Worm (Caenorhabditis elegans) whole organism, young adult: ENCODE measurements around the gene gpd-3.

ENCODE experiments used
- B0019.2 ChIP-seq: fragments of 200-800 bp; sonication (Bioruptor generic); conservative IDR thresholded peaks from 2 replicates; pipeline ENCODE4 v1.3.6; 2022; ENCODE audit warnings: missing genetic modification reagents, missing genetic modification characterization, missing compliant biosample characterization
- B0035.1 ChIP-seq: sonication (generic microtip); optimal IDR thresholded peaks from 2 replicates; lab custom pipeline; 2016; ENCODE audit warnings: missing genetic modification characterization, mild to moderate bottlenecking, missing compliant biosample characterization, missing genotype, missing genetic modification reagents
- B0261.1 ChIP-seq: sonication (generic microtip); optimal IDR thresholded peaks from 2 replicates; lab custom pipeline; 2016; ENCODE audit warnings: mild to moderate bottlenecking, missing genetic modification characterization, moderate library complexity, missing compliant biosample characterization
- B0336.3 ChIP-seq: fragments of 200-800 bp; sonication (Bioruptor generic); IDR thresholded peaks from 2 replicates; pipeline ENCODE4 v1.3.6; 2022; ENCODE audit warnings: missing genetic modification characterization, missing compliant biosample characterization
- C06A6.2 ChIP-seq: fragments of 200-800 bp; sonication (Bioruptor generic); conservative IDR thresholded peaks from 2 replicates; pipeline ENCODE4 v1.3.6; 2022; ENCODE audit warnings: missing genetic modification characterization, missing compliant biosample characterization
- C17E4.6 ChIP-seq: fragments of 200-800 bp; sonication (Bioruptor generic); IDR thresholded peaks from 2 replicates; pipeline ENCODE4 v1.3.6; 2022; ENCODE audit warnings: missing genetic modification reagents, missing genetic modification characterization, missing compliant biosample characterization
- F33H1.4 ChIP-seq: fragments of 200-800 bp; sonication (Bioruptor generic); IDR thresholded peaks from 2 replicates; pipeline ENCODE4 v1.3.6; 2022; ENCODE audit warnings: missing genetic modification reagents, missing genetic modification characterization, missing compliant biosample characterization
- F37B4.10 ChIP-seq: fragments of 200-800 bp; sonication (Bioruptor generic); IDR thresholded peaks from 2 replicates; pipeline ENCODE4 v1.3.6; 2022; ENCODE audit warnings: missing genetic modification characterization, missing compliant biosample characterization
- F52B5.7 ChIP-seq: sonication (generic microtip); optimal IDR thresholded peaks from 2 replicates; lab custom pipeline; 2016; ENCODE audit warnings: mild to moderate bottlenecking, missing genetic modification characterization, missing compliant biosample characterization
- F57A8.1 ChIP-seq: fragments of 200-800 bp; sonication (Bioruptor generic); optimal IDR thresholded peaks from 2 replicates; lab custom pipeline; 2018; ENCODE audit warnings: mild to moderate bottlenecking, missing genetic modification characterization, moderate library complexity, missing compliant biosample characterization
- F57C9.4 ChIP-seq: sonication (generic microtip); optimal IDR thresholded peaks from 2 replicates; lab custom pipeline; 2017; ENCODE audit warnings: mild to moderate bottlenecking, missing genetic modification characterization, missing compliant biosample characterization
- K12H6.12 ChIP-seq: fragments of 200-800 bp; sonication (Bioruptor generic); optimal IDR thresholded peaks from 2 replicates; lab custom pipeline; 2018; ENCODE audit warnings: mild to moderate bottlenecking, missing genetic modification characterization, missing compliant biosample characterization
- T07F8.4 ChIP-seq: sonication (generic microtip); optimal IDR thresholded peaks from 2 replicates; lab custom pipeline; 2016; ENCODE audit warnings: mild to moderate bottlenecking, missing genetic modification characterization, moderate library complexity, missing compliant biosample characterization
- Y53G8AR.9 ChIP-seq: fragments of 200-800 bp; sonication (Bioruptor generic); conservative IDR thresholded peaks from 2 replicates; pipeline ENCODE4 v1.3.6; 2022; ENCODE audit warnings: missing genetic modification reagents, missing genetic modification characterization, missing compliant biosample characterization
- Y56A3A.18 ChIP-seq: fragments of 200-800 bp; sonication (Bioruptor generic); IDR thresholded peaks from 2 replicates; pipeline ENCODE4 v1.3.6; 2022; ENCODE audit warnings: missing genetic modification reagents, missing genetic modification characterization, missing compliant biosample characterization
- Y95B8A.8 ChIP-seq: fragments of 200-800 bp; sonication (Bioruptor generic); IDR thresholded peaks from 2 replicates; pipeline ENCODE4 v1.3.6; 2022; ENCODE audit warnings: missing genetic modification reagents, missing genetic modification characterization, missing compliant biosample characterization
- ZK185.1 ChIP-seq: sonication (generic microtip); optimal IDR thresholded peaks from 2 replicates; lab custom pipeline; 2016; ENCODE audit warnings: mild to moderate bottlenecking, missing genetic modification characterization, missing compliant biosample characterization; ENCODE audit not compliant: poor library complexity, severe bottlenecking
- attf-3 ChIP-seq: fragments of 200-800 bp; sonication (Bioruptor generic); conservative IDR thresholded peaks from 2 replicates; pipeline ENCODE4 v1.3.6; 2022; ENCODE audit warnings: missing genetic modification reagents, missing genetic modification characterization, missing compliant biosample characterization
- ceh-100 ChIP-seq: fragments of 200-800 bp; sonication (Bioruptor generic); IDR thresholded peaks from 2 replicates; pipeline ENCODE4 v1.3.6; 2022; ENCODE audit warnings: missing genetic modification reagents, missing genetic modification characterization, missing compliant biosample characterization
- ceh-40 ChIP-seq: fragments of 200-800 bp; sonication (Bioruptor generic); IDR thresholded peaks from 2 replicates; pipeline ENCODE4 v1.3.6; 2022; ENCODE audit warnings: missing genetic modification characterization, missing compliant biosample characterization
- ceh-58 ChIP-seq: fragments of 200-800 bp; sonication (Bioruptor generic); IDR thresholded peaks from 2 replicates; pipeline ENCODE4 v1.3.6; 2022; ENCODE audit warnings: missing genetic modification characterization, missing compliant biosample characterization
- dpff-1 ChIP-seq: sonication (generic microtip); optimal IDR thresholded peaks from 2 replicates; lab custom pipeline; 2017; ENCODE audit warnings: mild to moderate bottlenecking, missing genetic modification characterization, missing compliant biosample characterization
- egl-44 ChIP-seq: fragments of 200-800 bp; sonication (Bioruptor generic); IDR thresholded peaks from 2 replicates; pipeline ENCODE4 v1.3.6; 2022; ENCODE audit warnings: missing genetic modification reagents, missing genetic modification characterization, missing compliant biosample characterization
- ekl-4 ChIP-seq: fragments of 200-800 bp; sonication (Bioruptor generic); IDR thresholded peaks from 2 replicates; pipeline ENCODE4 v1.3.6; 2022; ENCODE audit warnings: missing genetic modification reagents, missing genetic modification characterization, missing compliant biosample characterization
- him-1 ChIP-seq: sonication (generic microtip); optimal IDR thresholded peaks from 2 replicates; lab custom pipeline; 2016; ENCODE audit warnings: missing genotype, missing genetic modification reagents, missing genetic modification characterization, missing compliant biosample characterization
- hmg-20 ChIP-seq: fragments of 200-800 bp; sonication (Bioruptor generic); IDR thresholded peaks from 2 replicates; pipeline ENCODE4 v1.3.6; 2022; ENCODE audit warnings: missing genetic modification reagents, missing genetic modification characterization, missing compliant biosample characterization
- lin-26 ChIP-seq: fragments of 200-800 bp; sonication (Bioruptor generic); IDR thresholded peaks from 2 replicates; pipeline ENCODE4 v1.3.6; 2022; ENCODE audit warnings: missing genetic modification reagents, missing genetic modification characterization, missing compliant biosample characterization
- lir-1 ChIP-seq: fragments of 200-800 bp; sonication (Bioruptor generic); conservative IDR thresholded peaks from 2 replicates; pipeline ENCODE4 v1.3.6; 2022; ENCODE audit warnings: missing genetic modification reagents, missing genetic modification characterization, missing compliant biosample characterization
- lsl-1 ChIP-seq: fragments of 200-800 bp; sonication (Bioruptor generic); optimal IDR thresholded peaks from 2 replicates; lab custom pipeline; 2018; ENCODE audit warnings: mild to moderate bottlenecking, missing genetic modification characterization, moderate library complexity, missing compliant biosample characterization
- mel-28 ChIP-seq: sonication (generic microtip); optimal IDR thresholded peaks from 2 replicates; lab custom pipeline; 2016; ENCODE audit warnings: borderline replicate concordance, mild to moderate bottlenecking, missing genetic modification characterization, missing compliant biosample characterization
- mes-4 ChIP-seq: sonication (generic microtip); optimal IDR thresholded peaks from 2 replicates; lab custom pipeline; 2016; ENCODE audit warnings: missing genotype, missing genetic modification characterization, missing compliant biosample characterization
- mxl-1 ChIP-seq: sonication (generic microtip); optimal IDR thresholded peaks from 2 replicates; lab custom pipeline; 2016; ENCODE audit warnings: missing genetic modification characterization, missing compliant biosample characterization
- nfya-1 ChIP-seq: sonication (generic microtip); optimal IDR thresholded peaks from 2 replicates; lab custom pipeline; 2017; ENCODE audit warnings: antibody characterized with exemption, missing compliant biosample characterization, missing genetic modification characterization, borderline replicate concordance; ENCODE audit not compliant: insufficient read depth
- nfya-2 ChIP-seq: fragments of 200-800 bp; sonication (Bioruptor generic); IDR thresholded peaks from 2 replicates; pipeline ENCODE4 v1.3.6; 2022; ENCODE audit warnings: missing genetic modification reagents, missing genetic modification characterization, missing compliant biosample characterization
- nhr-179 ChIP-seq: sonication (generic microtip); optimal IDR thresholded peaks from 2 replicates; lab custom pipeline; 2016; ENCODE audit warnings: mild to moderate bottlenecking, missing genetic modification characterization, missing compliant biosample characterization
- nhr-80 ChIP-seq: sonication (generic microtip); optimal IDR thresholded peaks from 2 replicates; lab custom pipeline; 2016; ENCODE audit warnings: missing genetic modification characterization, missing compliant biosample characterization
- snpc-1.1 ChIP-seq: sonication (generic microtip); optimal IDR thresholded peaks from 2 replicates; lab custom pipeline; 2017; ENCODE audit warnings: missing genetic modification characterization, mild to moderate bottlenecking, missing compliant biosample characterization, antibody characterized with exemption, moderate library complexity, missing genotype, missing genetic modification reagents; ENCODE audit not compliant: insufficient read depth
- snpc-1.3 ChIP-seq: sonication (generic microtip); optimal IDR thresholded peaks from 2 replicates; lab custom pipeline; 2017; ENCODE audit warnings: missing genetic modification characterization, mild to moderate bottlenecking, missing compliant biosample characterization, antibody characterized with exemption, moderate library complexity, missing genotype, missing genetic modification reagents; ENCODE audit not compliant: insufficient read depth
- snpc-4 ChIP-seq, 5 experiments: fragments of 150-350 bp in 1 of 5; sonication (generic microtip) in 4 of 5; optimal IDR thresholded peaks; 2 replicates each; lab custom pipeline; 2014 to 2018; ENCODE audit warnings: missing genetic modification characterization in 5 of 5, missing biosample characterization in 3 of 5, antibody characterized with exemption in 2 of 5, mild to moderate bottlenecking in 2 of 5, missing compliant biosample characterization in 2 of 5, missing genotype in 2 of 5, moderate library complexity in 2 of 5, missing genetic modification reagents in 1 of 5
- sptf-2 ChIP-seq: fragments of 200-800 bp; sonication (Bioruptor generic); optimal IDR thresholded peaks from 2 replicates; lab custom pipeline; 2018; ENCODE audit warnings: mild to moderate bottlenecking, missing genetic modification characterization, missing compliant biosample characterization
- tbx-9 ChIP-seq: sonication (generic microtip); optimal IDR thresholded peaks from 2 replicates; lab custom pipeline; 2016; ENCODE audit warnings: borderline replicate concordance, missing genetic modification characterization, inconsistent platforms, missing compliant biosample characterization
- tlf-1 ChIP-seq: fragments of 200-800 bp; sonication (Bioruptor generic); optimal IDR thresholded peaks from 2 replicates; lab custom pipeline; 2018; ENCODE audit warnings: mild to moderate bottlenecking, missing genetic modification characterization, missing compliant biosample characterization
- unc-130 ChIP-seq: sonication (generic microtip); optimal IDR thresholded peaks from 2 replicates; lab custom pipeline; 2016; ENCODE audit warnings: missing genetic modification reagents, missing genetic modification characterization, missing compliant biosample characterization
- unc-62 ChIP-seq: fragments of 150-350 bp; optimal IDR thresholded peaks from 2 replicates; lab custom pipeline; 2014; ENCODE audit warnings: missing biosample characterization, missing genetic modification reagents, missing genetic modification characterization
- zfh-2 ChIP-seq: fragments of 200-800 bp; sonication (Bioruptor generic); conservative IDR thresholded peaks from 2 replicates; pipeline ENCODE4 v1.3.6; 2022; ENCODE audit warnings: missing genetic modification reagents, missing genetic modification characterization, missing compliant biosample characterization
- zim-3 ChIP-seq: sonication (generic microtip); optimal IDR thresholded peaks from 2 replicates; lab custom pipeline; 2017; ENCODE audit warnings: mild to moderate bottlenecking, missing genetic modification characterization, moderate library complexity, missing compliant biosample characterization
- ztf-18 ChIP-seq: sonication (generic microtip); optimal IDR thresholded peaks from 2 replicates; lab custom pipeline; 2016; ENCODE audit warnings: missing genotype, mild to moderate bottlenecking, missing genetic modification characterization, missing compliant biosample characterization
- ztf-28 ChIP-seq: fragments of 200-800 bp; sonication (Bioruptor generic); IDR thresholded peaks from 2 replicates; pipeline ENCODE4 v1.3.6; 2022; ENCODE audit warnings: missing genetic modification reagents, missing genetic modification characterization, missing compliant biosample characterization

Gene gpd-3

DNA sequence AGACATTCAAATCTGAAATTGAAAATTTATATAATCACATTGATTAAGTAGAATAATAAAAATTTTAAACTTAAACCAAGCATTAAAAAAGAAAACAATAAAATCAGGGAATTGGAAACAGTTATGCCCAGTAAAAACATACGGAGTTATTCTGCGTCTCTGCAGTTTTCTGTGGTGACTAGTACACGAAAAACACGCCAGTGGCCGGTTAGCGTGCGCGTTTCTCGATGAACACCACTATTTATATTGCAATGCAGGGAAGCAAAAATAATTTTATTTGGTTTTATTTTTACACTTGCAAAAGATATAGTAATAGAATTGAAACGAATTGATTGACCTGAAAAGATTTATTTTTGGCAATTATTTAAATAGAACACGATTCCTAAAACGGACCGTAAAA, 13.3 kb downstream of the gpd-3 start, which contains the start of gene sec-3 (continued):
- TF ChIP-seq tbx-9 (tag; lab: Kevin White, UChicago) (no peak), mes-4 (tag; lab: Kevin White, UChicago) (no peak), lsl-1 (GFP tag; lab: Kevin White, UChicago) (no peak), mxl-1 (no peak), ceh-40 (GFP tag; lab: Robert Waterston, UW) (no peak), B0336.3 (peak; percentile 58), F52B5.7 (tag; lab: Kevin White, UChicago) (no peak), F37B4.10 (GFP tag; lab: Robert Waterston, UW) (no peak), F33H1.4 (GFP tag; lab: Robert Waterston, UW) (no peak), nhr-80 (peak; percentile 93), B0019.2 (GFP tag; lab: Robert Waterston, UW) (no peak), B0035.1 (tag; lab: Kevin White, UChicago) (no peak), ceh-100 (GFP tag; lab: Robert Waterston, UW) (peak; percentile 68), zim-3 (tag; lab: Kevin White, UChicago) (no peak), unc-62 (no peak), ekl-4 (GFP tag; lab: Robert Waterston, UW) (no peak), him-1 (no peak), F57A8.1 (GFP tag; lab: Kevin White, UChicago) (no peak), ZK185.1 (tag; lab: Kevin White, UChicago) (peak; percentile 74), snpc-1.1 (no peak), mel-28 (tag; lab: Kevin White, UChicago) (no peak), nfya-1 (tag; lab: Kevin White, UChicago) (no peak), tlf-1 (GFP tag; lab: Kevin White, UChicago) (peak; percentile 53), hmg-20 (GFP tag; lab: Robert Waterston, UW) (peak; percentile 55; the same call in 1 of the 2 replicates), ztf-18 (peak; percentile 98), zfh-2 (0 out of 2 replicates have a peak, but pooled peaks have one; percentile 34), lir-1 (GFP tag; lab: Robert Waterston, UW) (peak; percentile 22; the same call in 1 of the 2 replicates), nhr-179 (tag; lab: Kevin White, UChicago) (no peak), T07F8.4 (tag; lab: Kevin White, UChicago) (no peak), F57C9.4 (tag; lab: Kevin White, UChicago) (no peak), attf-3 (GFP tag; lab: Robert Waterston, UW) (no peak), K12H6.12 (peak; percentile 79), ceh-58 (no peak), C06A6.2 (GFP tag; lab: Robert Waterston, UW) (peak; percentile 28; the same call in 1 of the 2 replicates), unc-130 (GFP tag; lab: Kevin White, UChicago) (no peak), dpff-1 (tag; lab: Kevin White, UChicago) (no peak), sptf-2 (GFP tag; lab: Kevin White, UChicago) (no peak), snpc-4 (GFP tag; optimal IDR thresholded peaks at IDR 0.05; lab: Kevin White, UChicago) (no peak), snpc-4 (tag; optimal IDR thresholded peaks at IDR 0.05; lab: Kevin White, UChicago) (peak in 3 of 4 experiments; percentile 47 to 72 (median 65)), ztf-28 (no peak), lin-26 (GFP tag; lab: Robert Waterston, UW) (peak; percentile 23; the same call in 1 of the 2 replicates), C17E4.6 (GFP tag; lab: Robert Waterston, UW) (no peak), nfya-2 (GFP tag; lab: Robert Waterston, UW) (no peak), Y53G8AR.9 (peak; percentile 79; the same call in 1 of the 2 replicates), Y95B8A.8 (no peak), snpc-1.3 (tag; lab: Kevin White, UChicago) (no peak), egl-44 (no peak), B0261.1 (tag; lab: Kevin White, UChicago) (no peak), Y56A3A.18 (no peak)
